Worm (Caenorhabditis elegans): ENCODE data around the gene srbc-71.

DNA sequence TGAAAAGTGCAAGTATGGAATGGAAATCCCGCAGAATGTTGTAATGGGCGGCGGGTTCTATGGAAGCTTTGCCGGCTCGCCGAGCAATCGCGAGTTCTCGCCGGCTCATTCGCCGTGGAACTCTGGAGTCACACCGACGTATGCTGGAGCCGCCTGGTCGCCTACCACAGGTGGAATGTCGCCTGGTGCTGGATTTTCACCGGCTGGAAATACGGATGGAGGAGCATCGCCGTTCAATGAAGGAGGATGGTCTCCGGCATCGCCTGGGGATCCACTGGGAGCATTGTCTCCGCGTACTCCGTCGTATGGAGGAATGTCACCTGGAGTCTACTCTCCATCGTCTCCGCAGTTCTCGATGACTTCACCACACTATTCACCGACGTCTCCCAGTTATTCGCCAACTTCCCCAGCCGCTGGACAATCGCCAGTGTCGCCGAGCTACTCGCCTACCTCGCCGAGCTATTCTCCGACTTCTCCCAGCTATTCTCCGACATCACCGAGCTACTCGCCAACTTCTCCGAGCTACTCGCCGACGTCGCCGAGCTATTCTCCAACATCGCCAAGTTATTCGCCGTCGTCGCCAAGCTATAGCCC is 29.3 kb upstream of the srbc-71 start:
- TF ChIP-seq lsy-12 (tag; optimal IDR thresholded peaks at IDR 0.05) (no peak), mml-1 (tag; optimal IDR thresholded peaks at IDR 0.05) (no peak), ztf-4 (tag; optimal IDR thresholded peaks at IDR 0.05) (no peak), fkh-10 (GFP tag; optimal IDR thresholded peaks at IDR 0.05) (no peak), snpc-4 (tag; optimal IDR thresholded peaks at IDR 0.05) (no peak), nhr-28 (tag; optimal IDR thresholded peaks at IDR 0.05) (no peak), zag-1 (tag; optimal IDR thresholded peaks at IDR 0.05) (no peak), unc-39 (tag; optimal IDR thresholded peaks at IDR 0.05) (no peak), nhr-11 (tag; optimal IDR thresholded peaks at IDR 0.05) (no peak), nhr-43 (tag; optimal IDR thresholded peaks at IDR 0.05; ENCODE audit: poor library complexity, severe bottlenecking) (no peak), elt-1 (tag; optimal IDR thresholded peaks at IDR 0.05) (no peak), egl-27 (tag; optimal IDR thresholded peaks at IDR 0.05) (no peak), ama-1 (optimal IDR thresholded peaks at IDR 0.05) (no peak), aly-2 (tag; optimal IDR thresholded peaks at IDR 0.05) (no peak)

Measured in whole organism, L3 larva.